Fruit fly (Drosophila melanogaster) whole organism, embryonic: ENCODE results near the gene sip3.

Experiments used
- Awh ChIP-seq: fragments of 200-800 bp; sonication (Bioruptor generic); IDR thresholded peaks from 2 replicates; pipeline ENCODE4, ENCODE4 v1.3.6; 2022; ENCODE audit warnings: missing biosample characterization, missing genetic modification characterization
- CG10147 ChIP-seq: fragments of 200-800 bp; sonication (Bioruptor generic); optimal IDR thresholded peaks from 2 replicates; lab custom pipeline; 2019; ENCODE audit warnings: missing biosample characterization, mild to moderate bottlenecking, missing genetic modification characterization, moderate library complexity
- CG10431 ChIP-seq: fragments of 200-800 bp; sonication (Bioruptor generic); optimal IDR thresholded peaks from 3 replicates; lab custom pipeline; 2018; ENCODE audit warnings: missing biosample characterization, mild to moderate bottlenecking, missing genetic modification characterization
- CG12236 ChIP-seq: fragments of 200-800 bp; sonication (Bioruptor generic); optimal IDR thresholded peaks from 2 replicates; lab custom pipeline; 2016; ENCODE audit warnings: missing biosample characterization, missing genetic modification characterization
- CG14014 ChIP-seq: fragments of 200-800 bp; sonication (Bioruptor generic); IDR thresholded peaks from 2 replicates; pipeline ENCODE4 v1.3.6; 2022; ENCODE audit warnings: missing biosample characterization, missing genetic modification characterization
- CG14710 ChIP-seq: fragments of 200-800 bp; sonication (Bioruptor generic); optimal IDR thresholded peaks from 3 replicates; lab custom pipeline; 2019; ENCODE audit warnings: missing biosample characterization, mild to moderate bottlenecking, missing genetic modification characterization, moderate library complexity
- CG15269 ChIP-seq: fragments of 200-800 bp; sonication (Bioruptor generic); optimal IDR thresholded peaks from 2 replicates; lab custom pipeline; 2018; ENCODE audit warnings: missing biosample characterization, mild to moderate bottlenecking, missing genetic modification characterization, moderate library complexity
- CG18262 ChIP-seq: fragments of 200-800 bp; optimal IDR thresholded peaks from 3 replicates; lab custom pipeline; 2019; ENCODE audit warnings: missing biosample characterization, mild to moderate bottlenecking, missing genetic modification characterization, moderate library complexity
- CG2712 ChIP-seq: fragments of 200-800 bp; optimal IDR thresholded peaks from 3 replicates; lab custom pipeline; 2019; ENCODE audit warnings: missing biosample characterization, mild to moderate bottlenecking, missing genetic modification characterization, moderate library complexity
- CG30431 ChIP-seq: fragments of 200-800 bp; sonication (Bioruptor generic); optimal IDR thresholded peaks from 2 replicates; lab custom pipeline; 2017; ENCODE audit warnings: missing biosample characterization, missing genetic modification characterization
- CG31224 ChIP-seq: fragments of 200-800 bp; sonication (Bioruptor generic); IDR thresholded peaks from 2 replicates; pipeline ENCODE4 v1.3.6; 2022; ENCODE audit warnings: missing biosample characterization, missing genetic modification characterization
- CG3726 ChIP-seq: fragments of 200-800 bp; sonication (Bioruptor generic); IDR thresholded peaks from 3 replicates; pipeline ENCODE4, ENCODE4 v1.3.6; 2022; ENCODE audit warnings: missing biosample characterization, missing genetic modification characterization
- CG3995 ChIP-seq: fragments of 200-800 bp; sonication (Bioruptor generic); optimal IDR thresholded peaks from 3 replicates; lab custom pipeline; 2016; ENCODE audit warnings: missing biosample characterization, missing genetic modification characterization
- CG6683 ChIP-seq: fragments of 200-800 bp; sonication (Bioruptor generic); optimal IDR thresholded peaks from 2 replicates; lab custom pipeline; 2017; ENCODE audit warnings: missing biosample characterization, mild to moderate bottlenecking, missing genetic modification characterization, missing genetic modification reagents
- CG7963 ChIP-seq: fragments of 200-800 bp; sonication (Bioruptor generic); IDR thresholded peaks from 3 replicates; pipeline ENCODE4 v1.3.6; 2022; ENCODE audit warnings: missing biosample characterization, missing genetic modification characterization; ENCODE audit not compliant: partially characterized antibody
- CG8388 ChIP-seq: fragments of 200-800 bp; sonication (Bioruptor generic); optimal IDR thresholded peaks from 2 replicates; lab custom pipeline; 2019; ENCODE audit warnings: missing biosample characterization, mild to moderate bottlenecking, missing genetic modification characterization, moderate library complexity
- CG9609 ChIP-seq: fragments of 200-800 bp; sonication (Bioruptor generic); optimal IDR thresholded peaks from 3 replicates; lab custom pipeline; 2016; ENCODE audit warnings: missing biosample characterization, missing genetic modification characterization
- Camta ChIP-seq: fragments of 200-800 bp; sonication (Bioruptor generic); optimal IDR thresholded peaks from 2 replicates; lab custom pipeline; 2016; ENCODE audit warnings: missing biosample characterization, missing genetic modification characterization
- Dref ChIP-seq: fragments of 200-800 bp; sonication (Bioruptor generic); IDR thresholded peaks from 2 replicates; pipeline ENCODE4 v1.3.6; 2022; ENCODE audit warnings: missing biosample characterization, missing genetic modification characterization
- E2f1 ChIP-seq: fragments of 200-800 bp; sonication (Bioruptor generic); IDR thresholded peaks from 2 replicates; pipeline ENCODE4 v1.3.6; 2022; ENCODE audit warnings: missing biosample characterization, missing genetic modification characterization
- Gug ChIP-seq: fragments of 200-800 bp; sonication (Bioruptor generic); IDR thresholded peaks from 4 replicates; pipeline ENCODE4 v1.3.6; 2022; ENCODE audit warnings: missing biosample characterization, missing genetic modification characterization
- HmgZ ChIP-seq: fragments of 200-800 bp; sonication (Bioruptor generic); optimal IDR thresholded peaks from 2 replicates; lab custom pipeline; 2018; ENCODE audit warnings: missing biosample characterization, mild to moderate bottlenecking, missing genetic modification characterization
- Stat92E ChIP-seq, 3 experiments: fragments of >200 bp in 2 of 3; fragments of 200-800 bp in 1 of 3; sonication (Bioruptor generic) in 1 of 3; optimal IDR thresholded peaks; 2 replicates each; lab custom pipeline; 2017 to 2019; ENCODE audit warnings: missing biosample characterization in 3 of 3, missing genetic modification characterization in 3 of 3, mild to moderate bottlenecking in 1 of 3, moderate library complexity in 1 of 3
- Xbp1 ChIP-seq: fragments of 200-800 bp; sonication (Bioruptor generic); optimal IDR thresholded peaks from 3 replicates; lab custom pipeline; 2016; ENCODE audit warnings: missing biosample characterization, mild to moderate bottlenecking, missing genetic modification characterization
- aop ChIP-seq: fragments of 200-800 bp; sonication (Bioruptor generic); IDR thresholded peaks from 2 replicates; pipeline ENCODE4 v1.3.6; 2022; ENCODE audit warnings: missing biosample characterization, missing genetic modification characterization
- bowl ChIP-seq: fragments of 200-800 bp; sonication (Bioruptor generic); IDR thresholded peaks from 2 replicates; pipeline ENCODE4 v1.3.6; 2022; ENCODE audit warnings: missing biosample characterization, missing genetic modification characterization
- crol ChIP-seq: fragments of 200-800 bp; sonication (Bioruptor generic); IDR thresholded peaks from 2 replicates; pipeline ENCODE4 v1.3.6; 2022; ENCODE audit warnings: missing biosample characterization, missing genetic modification characterization
- dan ChIP-seq: fragments of 200-800 bp; sonication (Bioruptor generic); IDR thresholded peaks from 2 replicates; pipeline ENCODE4 v1.3.6; 2022; ENCODE audit warnings: missing biosample characterization, missing genetic modification characterization
- en ChIP-seq: fragments of 200-800 bp; sonication (Bioruptor generic); optimal IDR thresholded peaks from 2 replicates; lab custom pipeline; 2016; ENCODE audit warnings: missing biosample characterization, missing genetic modification characterization
- esg ChIP-seq: fragments of 200-800 bp; sonication (Bioruptor generic); conservative IDR thresholded peaks from 2 replicates; pipeline ENCODE4 v1.3.6; 2022; ENCODE audit warnings: missing biosample characterization, missing genetic modification characterization
- gfzf ChIP-seq: fragments of 200-800 bp; sonication (Bioruptor generic); optimal IDR thresholded peaks from 2 replicates; lab custom pipeline; 2016; ENCODE audit warnings: missing biosample characterization, mild to moderate bottlenecking, missing genetic modification characterization, moderate library complexity
- hb ChIP-seq: fragments of 200-800 bp; sonication (Bioruptor generic); IDR thresholded peaks from 3 replicates; pipeline ENCODE4 v1.3.6; 2022; ENCODE audit warnings: missing biosample characterization, missing genetic modification characterization; ENCODE audit not compliant: partially characterized antibody
- hkb ChIP-seq, 2 experiments: fragments of 200-800 bp in 1 of 2; fragments of >200 bp in 1 of 2; sonication (Bioruptor generic) in 1 of 2; IDR thresholded peaks in 1 of 2; optimal IDR thresholded peaks in 1 of 2; 2 replicates each; pipeline versions ENCODE4 v1.3.6 to Lab custom; 2017 to 2022; ENCODE audit warnings: missing biosample characterization in 1 of 2, missing genetic modification characterization in 1 of 2
- odd ChIP-seq: fragments of 200-800 bp; sonication (Bioruptor generic); optimal IDR thresholded peaks from 2 replicates; lab custom pipeline; 2017; ENCODE audit warnings: missing biosample characterization, mild to moderate bottlenecking, missing genetic modification characterization
- peb ChIP-seq: fragments of 200-800 bp; sonication (Bioruptor generic); IDR thresholded peaks from 2 replicates; pipeline ENCODE4 v1.3.6; 2022; ENCODE audit warnings: missing biosample characterization, missing genetic modification characterization
- prd ChIP-seq, 3 experiments: fragments of >200 bp in 2 of 3; fragments of 200-800 bp in 1 of 3; sonication (Bioruptor generic) in 1 of 3; optimal IDR thresholded peaks in 2 of 3; IDR thresholded peaks in 1 of 3; 2 replicates in 2 of 3; 3 replicates in 1 of 3; pipeline versions ENCODE4 v1.3.6 to Lab custom; 2017 to 2022; ENCODE audit warnings: missing biosample characterization in 1 of 3, missing genetic modification characterization in 1 of 3
- pros ChIP-seq: fragments of 200-800 bp; sonication (Bioruptor generic); optimal IDR thresholded peaks from 3 replicates; lab custom pipeline; 2019; ENCODE audit warnings: missing biosample characterization, mild to moderate bottlenecking, missing genetic modification characterization, moderate library complexity
- sc ChIP-seq, 3 experiments: fragments of >200 bp in 2 of 3; fragments of 200-800 bp in 1 of 3; sonication (Bioruptor generic) in 1 of 3; optimal IDR thresholded peaks; 2 replicates in 2 of 3; 3 replicates in 1 of 3; lab custom pipeline; 2017; ENCODE audit warnings: mild to moderate bottlenecking in 1 of 3, missing biosample characterization in 1 of 3, missing genetic modification characterization in 1 of 3, missing genetic modification reagents in 1 of 3
- sens ChIP-seq: fragments of 200-800 bp; sonication (Bioruptor generic); peaks from one replicate; lab custom pipeline; 2016; ENCODE audit warnings: missing biosample characterization, missing genetic modification characterization
- sim ChIP-seq: fragments of 200-800 bp; sonication (Bioruptor generic); IDR thresholded peaks from 2 replicates; pipeline ENCODE4 v1.3.6; 2022; ENCODE audit warnings: missing biosample characterization, missing genetic modification characterization
- slp2 ChIP-seq: fragments of 200-800 bp; sonication (Bioruptor generic); optimal IDR thresholded peaks from 2 replicates; lab custom pipeline; 2016; ENCODE audit warnings: missing biosample characterization, missing genetic modification characterization
- sna ChIP-seq: fragments of 200-800 bp; sonication (Bioruptor generic); IDR thresholded peaks from 2 replicates; pipeline ENCODE4 v1.3.6; 2022; ENCODE audit warnings: missing biosample characterization, missing genetic modification characterization; ENCODE audit not compliant: partially characterized antibody
- stwl ChIP-seq: fragments of 200-800 bp; sonication (Bioruptor generic); optimal IDR thresholded peaks from 3 replicates; lab custom pipeline; 2018; ENCODE audit warnings: missing biosample characterization, mild to moderate bottlenecking, missing genetic modification characterization, moderate library complexity
- tgo ChIP-seq: fragments of 200-800 bp; sonication (Bioruptor generic); IDR thresholded peaks from 3 replicates; pipeline ENCODE4 v1.3.6; 2022; ENCODE audit warnings: missing biosample characterization, missing genetic modification characterization
- tin ChIP-seq: fragments of 200-800 bp; sonication (Bioruptor generic); optimal IDR thresholded peaks from 3 replicates; lab custom pipeline; 2016; ENCODE audit warnings: missing biosample characterization, missing genetic modification characterization
- toy ChIP-seq: fragments of 200-800 bp; sonication (Bioruptor generic); IDR thresholded peaks from 2 replicates; pipeline ENCODE4 v1.3.6; 2022; ENCODE audit warnings: missing biosample characterization, missing genetic modification characterization
- unc-4 ChIP-seq: fragments of 200-800 bp; sonication (Bioruptor generic); IDR thresholded peaks from 2 replicates; pipeline ENCODE4 v1.3.6; 2022; ENCODE audit warnings: missing biosample characterization, missing genetic modification characterization; ENCODE audit not compliant: partially characterized antibody
- unpg ChIP-seq: fragments of 200-800 bp; sonication (Bioruptor generic); optimal IDR thresholded peaks from 3 replicates; lab custom pipeline; 2018; ENCODE audit warnings: missing biosample characterization, mild to moderate bottlenecking, missing genetic modification characterization, moderate library complexity

The sip3 gene

DNA sequence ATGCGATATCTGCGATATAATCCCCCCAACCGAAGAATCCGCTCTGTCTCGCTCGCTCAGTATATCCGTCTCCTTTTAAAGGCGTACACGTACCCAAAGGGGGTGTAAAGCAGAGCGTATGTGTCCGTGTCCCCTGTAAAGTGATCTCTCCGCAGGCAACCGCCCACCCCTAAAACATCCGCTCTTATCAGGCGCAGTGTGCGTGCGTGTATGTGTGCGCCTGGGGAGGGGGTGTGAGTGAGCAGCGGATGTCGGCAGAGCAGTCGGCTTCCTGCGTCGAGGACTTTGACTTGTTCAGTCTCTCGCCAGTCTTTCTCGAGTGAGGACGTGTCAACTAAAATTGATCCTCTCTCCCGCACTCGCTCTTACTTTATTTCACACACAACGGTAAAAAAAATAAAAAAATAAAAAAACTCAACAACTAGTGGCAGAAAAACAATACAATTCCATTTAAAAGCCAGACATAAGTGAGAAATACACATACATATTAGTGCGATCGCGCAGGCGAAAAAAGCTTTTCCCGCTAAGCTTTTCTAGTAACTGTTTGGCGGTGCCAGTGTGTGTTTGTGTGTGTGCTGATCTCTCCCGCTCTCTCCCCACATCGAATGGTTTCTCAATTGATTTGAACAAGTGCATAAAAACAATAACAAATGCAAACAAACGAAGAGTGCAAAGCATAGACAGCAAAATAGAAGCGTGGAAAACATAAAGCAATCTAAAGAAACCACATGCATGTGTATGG is 46.4 kb upstream of the sip3 start (continued):
- TF ChIP-seq sc (optimal IDR thresholded peaks at IDR 0.05; lab: Kevin White, UChicago): no peak
- no peak for TF ChIP-seq sc (GFP tag; optimal IDR thresholded peaks at IDR 0.05; lab: Kevin White, UChicago)
- no peak for TF ChIP-seq CG12236
- TF ChIP-seq tgo: no peak
- no peak for TF ChIP-seq bowl
- TF ChIP-seq CG3726 (GFP tag; lab: Robert Waterston, UW): no peak
- TF ChIP-seq sens (GFP tag; lab: Kevin White, UChicago): peak; percentile 65
- no peak for TF ChIP-seq CG3995
- TF ChIP-seq Camta (GFP tag; lab: Kevin White, UChicago): no peak
- no peak for TF ChIP-seq CG7963 (GFP tag; lab: Robert Waterston, UW)
- no peak for TF ChIP-seq toy (GFP tag; lab: Robert Waterston, UW)
- no peak for TF ChIP-seq HmgZ (tag; lab: Kevin White, UChicago)
- TF ChIP-seq tin (GFP tag; lab: Kevin White, UChicago): no peak
- no peak for TF ChIP-seq unpg (GFP tag; lab: Kevin White, UChicago)
- TF ChIP-seq CG8388 (GFP tag; lab: Kevin White, UChicago): no peak
- no peak for TF ChIP-seq stwl
- TF ChIP-seq pros (GFP tag; lab: Kevin White, UChicago): peak; percentile 66
- no peak for TF ChIP-seq CG6683
- no peak for TF ChIP-seq sim (GFP tag; lab: Robert Waterston, UW)
- peak; percentile 71 for TF ChIP-seq crol (GFP tag; lab: Robert Waterston, UW)
- no peak for TF ChIP-seq hkb (optimal IDR thresholded peaks at IDR 0.05; lab: Kevin White, UChicago)
- TF ChIP-seq hkb (GFP tag; IDR thresholded peaks at IDR 0.05; lab: Robert Waterston, UW): no peak
- no peak for TF ChIP-seq esg (GFP tag; lab: Robert Waterston, UW)
- no peak for TF ChIP-seq Xbp1 (GFP tag; lab: Kevin White, UChicago)
- TF ChIP-seq CG9609 (GFP tag; lab: Kevin White, UChicago): no peak
- no peak for TF ChIP-seq Stat92E (GFP tag; optimal IDR thresholded peaks at IDR 0.05; lab: Kevin White, UChicago)
- TF ChIP-seq peb (GFP tag; lab: Robert Waterston, UW): no peak
- TF ChIP-seq CG14710 (tag; lab: Kevin White, UChicago): no peak
- no peak for TF ChIP-seq Gug (GFP tag; lab: Robert Waterston, UW)
- TF ChIP-seq CG15269 (tag; lab: Kevin White, UChicago): no peak
- TF ChIP-seq slp2 (GFP tag; lab: Kevin White, UChicago): no peak
- no peak for TF ChIP-seq Dref
- TF ChIP-seq unc-4 (GFP tag; lab: Robert Waterston, UW): no peak
- no peak for TF ChIP-seq prd (optimal IDR thresholded peaks at IDR 0.05; lab: Kevin White, UChicago)
- TF ChIP-seq prd (GFP tag; IDR thresholded peaks at IDR 0.05; lab: Robert Waterston, UW): 0 out of 3 replicates have a peak, but pooled peaks have one; percentile 11
- TF ChIP-seq CG18262 (tag; lab: Kevin White, UChicago): no peak
- peak; percentile 7 for TF ChIP-seq en
- no peak for TF ChIP-seq Awh (GFP tag; lab: Robert Waterston, UW)
- TF ChIP-seq CG10147 (GFP tag; lab: Kevin White, UChicago): no peak
- TF ChIP-seq CG2712 (tag; lab: Kevin White, UChicago): peak; percentile 16
- TF ChIP-seq E2f1 (GFP tag; lab: Robert Waterston, UW): no peak
- no peak for TF ChIP-seq hb (GFP tag; lab: Robert Waterston, UW)
- no peak for TF ChIP-seq CG10431 (GFP tag; lab: Kevin White, UChicago)
- 0 out of 2 replicates have a peak, but pooled peaks have one; percentile 18 for TF ChIP-seq sna
- TF ChIP-seq CG31224 (GFP tag; lab: Robert Waterston, UW): no peak
- TF ChIP-seq gfzf (GFP tag; lab: Kevin White, UChicago): no peak
- TF ChIP-seq CG14014 (GFP tag; lab: Robert Waterston, UW): 0 out of 2 replicates have a peak, but pooled peaks have one; percentile 10
- peak; percentile 83; the same call in 1 of the 2 replicates for TF ChIP-seq aop
- TF ChIP-seq dan (GFP tag; lab: Robert Waterston, UW): no peak
- no peak for TF ChIP-seq CG30431 (GFP tag; lab: Kevin White, UChicago)
- TF ChIP-seq odd (GFP tag; lab: Kevin White, UChicago): no peak
